Fruit fly (Drosophila melanogaster) whole organism, wandering third instar larva: ENCODE measurements around the gene CG8565.

Source experiments
- Abd-B ChIP-seq: fragments of >200 bp; optimal IDR thresholded peaks from 2 replicates; lab custom pipeline; 2017; ENCODE audit warnings: missing biosample characterization, missing genetic modification characterization
- Dfd ChIP-seq: fragments of >200 bp; optimal IDR thresholded peaks from 2 replicates; lab custom pipeline; 2017; ENCODE audit warnings: missing biosample characterization, missing genetic modification characterization
- Dif ChIP-seq: fragments of 200-275, 200-300 bp; sonication (Bioruptor generic); optimal IDR thresholded peaks from 2 replicates; lab custom pipeline; 2018; ENCODE audit warnings: missing biosample characterization, missing genetic modification characterization; ENCODE audit not compliant: partially characterized antibody
- GATAd ChIP-seq: sonication (Bioruptor generic); optimal IDR thresholded peaks from 2 replicates; lab custom pipeline; 2016; ENCODE audit warnings: missing biosample characterization, missing genetic modification characterization
- HLH106 ChIP-seq: fragments of 200-800 bp; optimal IDR thresholded peaks from 3 replicates; lab custom pipeline; 2019; ENCODE audit warnings: missing biosample characterization, mild to moderate bottlenecking, missing genetic modification characterization, moderate library complexity
- Hnf4 ChIP-seq: fragments of 200-800 bp; sonication (Bioruptor generic); optimal IDR thresholded peaks from 2 replicates; lab custom pipeline; 2016; ENCODE audit warnings: missing biosample characterization, mild to moderate bottlenecking, missing genetic modification characterization
- Hr78 ChIP-seq: fragments of >200 bp; optimal IDR thresholded peaks from 2 replicates; lab custom pipeline; 2017; ENCODE audit warnings: missing biosample characterization, missing genetic modification characterization
- Hr83 ChIP-seq: fragments of 200-300 bp; sonication (Bioruptor generic); optimal IDR thresholded peaks from 2 replicates; lab custom pipeline; 2016; ENCODE audit warnings: missing biosample characterization, mild to moderate bottlenecking, missing genetic modification characterization, moderate library complexity; ENCODE audit not compliant: poor library complexity, severe bottlenecking
- Jra ChIP-seq: sonication (Bioruptor generic); optimal IDR thresholded peaks from 2 replicates; lab custom pipeline; 2016; ENCODE audit warnings: missing biosample characterization, missing genetic modification characterization
- Mio ChIP-seq: sonication (Bioruptor generic); optimal IDR thresholded peaks from 2 replicates; lab custom pipeline; 2016; ENCODE audit warnings: missing biosample characterization, missing genetic modification characterization
- Myc ChIP-seq: fragments of >200 bp; optimal IDR thresholded peaks from 2 replicates; lab custom pipeline; 2017
- N ChIP-seq: fragments of >200 bp; optimal IDR thresholded peaks from 2 replicates; lab custom pipeline; 2018; ENCODE audit warnings: missing biosample characterization, missing external identifiers, missing genetic modification characterization
- OdsH ChIP-seq: fragments of 200-800 bp; sonication (Bioruptor generic); optimal IDR thresholded peaks from 2 replicates; lab custom pipeline; 2016; ENCODE audit warnings: missing biosample characterization, mild to moderate bottlenecking, missing genetic modification characterization
- Rel ChIP-seq, 2 experiments: fragments of 200-800 bp; sonication (Bioruptor generic) in 1 of 2; optimal IDR thresholded peaks; 2 replicates in 1 of 2; 3 replicates in 1 of 2; lab custom pipeline; 2016 to 2019; ENCODE audit warnings: mild to moderate bottlenecking in 2 of 2, missing biosample characterization in 2 of 2, missing genetic modification characterization in 2 of 2, moderate library complexity in 1 of 2
- Sp1 ChIP-seq: fragments of 200-800 bp; sonication (Bioruptor generic); optimal IDR thresholded peaks from 3 replicates; lab custom pipeline; 2019; ENCODE audit warnings: missing biosample characterization, mild to moderate bottlenecking, missing genetic modification characterization, moderate library complexity
- Vsx2 ChIP-seq: fragments of 200-300, 225-300 bp; sonication (Bioruptor generic); optimal IDR thresholded peaks from 2 replicates; lab custom pipeline; 2018; ENCODE audit warnings: missing biosample characterization, missing genetic modification characterization; ENCODE audit not compliant: partially characterized antibody
- br ChIP-seq: fragments of 200-800 bp; sonication (Bioruptor generic); optimal IDR thresholded peaks from 2 replicates; lab custom pipeline; 2016; ENCODE audit warnings: missing biosample characterization, missing genetic modification characterization
- brk ChIP-seq: fragments of 200-800 bp; sonication (Bioruptor generic); optimal IDR thresholded peaks from 2 replicates; lab custom pipeline; 2016; ENCODE audit warnings: missing biosample characterization, mild to moderate bottlenecking, missing genetic modification characterization
- dl ChIP-seq, 2 experiments: fragments of 175-275, 200-275 bp in 1 of 2; fragments of 200-275 bp in 1 of 2; sonication (Bioruptor generic); optimal IDR thresholded peaks; lab custom pipeline; 2018; ENCODE audit warnings: mild to moderate bottlenecking in 2 of 2, missing biosample characterization in 2 of 2, missing genetic modification characterization in 2 of 2, moderate library complexity in 2 of 2; ENCODE audit not compliant: partially characterized antibody in 2 of 2, insufficient read depth in 1 of 2
- dmrt93B ChIP-seq: fragments of 200-800 bp; sonication (Bioruptor generic); optimal IDR thresholded peaks from 2 replicates; lab custom pipeline; 2018; ENCODE audit warnings: missing biosample characterization, mild to moderate bottlenecking, missing genetic modification characterization
- dsf ChIP-seq: sonication (Bioruptor generic); optimal IDR thresholded peaks from 2 replicates; lab custom pipeline; 2016; ENCODE audit warnings: missing biosample characterization, missing genetic modification characterization, borderline replicate concordance
- ey ChIP-seq: fragments of 200-800 bp; sonication (Bioruptor generic); optimal IDR thresholded peaks from 2 replicates; lab custom pipeline; 2016; ENCODE audit warnings: missing biosample characterization, missing genetic modification characterization
- foxo ChIP-seq, 2 experiments: fragments of 200-800 bp; sonication (Bioruptor generic); optimal IDR thresholded peaks; 2 replicates in 1 of 2; 3 replicates in 1 of 2; lab custom pipeline; 2016 to 2017; ENCODE audit warnings: missing biosample characterization in 2 of 2, missing genetic modification characterization in 2 of 2
- fru ChIP-seq: fragments of 200-800 bp; sonication (Bioruptor generic); optimal IDR thresholded peaks from 3 replicates; lab custom pipeline; 2016; ENCODE audit warnings: missing biosample characterization, mild to moderate bottlenecking, missing genetic modification characterization
- h ChIP-seq: fragments of 200-800 bp; sonication (Bioruptor generic); optimal IDR thresholded peaks from 3 replicates; lab custom pipeline; 2016; ENCODE audit warnings: missing biosample characterization, mild to moderate bottlenecking, missing genetic modification characterization
- jim ChIP-seq: fragments of 175-275, 200-325 bp; sonication (Bioruptor generic); optimal IDR thresholded peaks from 2 replicates; lab custom pipeline; 2016; ENCODE audit warnings: missing biosample characterization, mild to moderate bottlenecking, missing genetic modification characterization
- pan ChIP-seq: fragments of >200 bp; optimal IDR thresholded peaks from 2 replicates; lab custom pipeline; 2017
- psq ChIP-seq: fragments of 200-800 bp; sonication (Bioruptor generic); optimal IDR thresholded peaks from 3 replicates; lab custom pipeline; 2017; ENCODE audit warnings: missing biosample characterization, mild to moderate bottlenecking, missing genetic modification characterization, moderate library complexity
- rgr ChIP-seq: fragments of 200-800 bp; sonication (Bioruptor generic); optimal IDR thresholded peaks from 3 replicates; lab custom pipeline; 2016; ENCODE audit warnings: missing biosample characterization, mild to moderate bottlenecking, missing genetic modification characterization
- sv ChIP-seq: fragments of 200-800 bp; sonication (Bioruptor generic); optimal IDR thresholded peaks from 3 replicates; lab custom pipeline; 2016; ENCODE audit warnings: missing biosample characterization, missing genetic modification characterization
- usp ChIP-seq: fragments of >200 bp; optimal IDR thresholded peaks from 2 replicates; lab custom pipeline; 2017; ENCODE audit warnings: missing biosample characterization, missing genetic modification characterization
- woc ChIP-seq: sonication (Bioruptor generic); optimal IDR thresholded peaks from 2 replicates; lab custom pipeline; 2016; ENCODE audit warnings: missing biosample characterization, mild to moderate bottlenecking, missing genetic modification characterization

Gene CG8565

DNA sequence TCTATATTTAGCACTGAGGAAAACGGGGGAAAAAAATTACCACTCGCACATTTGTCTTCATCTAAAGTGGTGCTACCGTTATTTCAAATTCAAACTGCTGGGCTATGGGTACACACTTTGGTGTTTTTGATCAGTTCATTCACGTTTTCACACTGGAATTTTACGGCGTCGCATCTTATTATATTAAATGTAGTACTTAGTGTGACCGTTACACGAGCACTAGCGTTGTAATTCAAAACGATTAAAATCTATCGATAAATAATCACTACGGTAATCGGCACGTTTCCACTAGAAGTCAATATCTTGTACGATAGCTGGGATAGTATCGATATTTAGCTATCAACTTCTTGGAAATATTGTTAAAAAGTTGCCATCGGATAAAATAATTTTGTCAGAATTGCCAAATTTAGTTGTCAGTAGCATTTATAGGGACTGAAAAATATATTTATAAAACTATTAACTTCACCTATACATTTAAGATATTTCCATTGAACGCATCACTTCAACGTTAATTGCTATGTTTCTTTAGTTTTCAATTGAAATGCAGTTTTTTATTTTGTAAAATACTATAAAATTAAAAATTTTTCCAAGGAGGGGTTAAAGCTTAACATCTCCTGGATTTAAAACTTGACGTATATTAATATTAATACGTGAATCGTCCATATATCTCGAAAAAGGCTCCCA, 20.1 kb downstream of the CG8565 start, which contains the start of the genes CG46440 and Myb (continued):
- TF ChIP-seq OdsH (GFP tag; lab: Kevin White, UChicago) (peak; percentile 16), dl (GFP tag; optimal IDR thresholded peaks at IDR 0.05; lab: Kevin White, UChicago; ENCODE audit: insufficient read depth in 1 of 2, partially characterized antibody in 2 of 2) (no peak)

DNA sequence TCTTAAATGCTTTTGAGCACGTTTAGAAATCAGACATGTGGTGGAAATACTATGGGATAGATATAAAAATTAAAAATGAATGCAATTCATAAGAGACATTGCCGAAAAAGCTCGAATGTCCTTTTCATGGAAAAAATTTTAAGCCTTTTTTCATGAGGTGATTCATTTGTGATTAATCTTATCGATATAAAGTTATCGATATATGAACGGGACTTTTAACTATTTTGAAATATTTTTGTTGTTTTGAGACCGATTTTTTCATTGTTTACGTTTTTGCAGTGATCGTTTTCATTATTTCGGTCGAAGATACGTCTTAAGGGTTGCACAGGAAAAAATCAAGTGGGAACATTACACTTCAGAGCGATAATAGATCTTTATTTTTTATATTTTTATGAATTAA, 21.8 kb downstream of the CG8565 start, which contains the start of gene AlkB:
Gene AlkB, minus strand, starts transcription at position 101 of the 400 bp plus-strand sequence.
- TF ChIP-seq Abd-B (GFP tag; lab: Kevin White, UChicago) (no peak), ey (GFP tag; lab: Kevin White, UChicago) (no peak), sv (no peak), Vsx2 (GFP tag; lab: Kevin White, UChicago) (no peak), usp (GFP tag; lab: Kevin White, UChicago) (no peak), pan (lab: Kevin White, UChicago) (no peak), HLH106 (no peak), foxo (GFP tag; optimal IDR thresholded peaks at IDR 0.05; lab: Kevin White, UChicago) (no peak), Jra (GFP tag; lab: Kevin White, UChicago) (no peak), woc (no peak), N (GFP tag; lab: Kevin White, UChicago) (no peak), Mio (GFP tag; lab: Kevin White, UChicago) (no peak), OdsH (GFP tag; lab: Kevin White, UChicago) (no peak), Myc (lab: Kevin White, UChicago) (no peak), rgr (GFP tag; lab: Kevin White, UChicago) (no peak), Hr83 (no peak), brk (GFP tag; lab: Kevin White, UChicago) (no peak)

DNA sequence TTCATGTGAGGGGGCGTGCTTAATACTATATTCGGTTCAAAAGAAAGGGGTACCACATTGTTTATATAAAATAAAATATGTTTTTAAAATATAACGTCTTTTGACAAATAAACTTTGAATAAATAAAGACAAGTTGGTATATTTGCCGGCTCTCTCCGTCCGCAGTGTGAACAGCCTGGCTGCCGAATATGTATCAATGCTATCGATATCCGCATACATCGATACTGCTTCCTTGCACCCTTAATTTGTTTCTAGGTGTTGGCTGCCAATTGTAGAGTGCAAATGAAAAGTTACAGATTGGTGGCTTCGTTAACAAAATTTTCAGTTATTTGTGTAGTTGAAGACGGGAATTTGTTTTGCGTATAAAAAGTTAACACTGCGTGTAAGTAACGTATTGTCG, 22.2 kb downstream of the CG8565 start, which contains the start of gene Gbeta13F:
Gene Gbeta13F, plus strand, starts transcription at position 247 of the 400 bp plus-strand sequence.
- TF ChIP-seq pan (lab: Kevin White, UChicago) (no peak), HLH106 (peak; percentile 19), N (GFP tag; lab: Kevin White, UChicago) (no peak), Dif (GFP tag; lab: Kevin White, UChicago) (no peak), Hnf4 (GFP tag; lab: Kevin White, UChicago) (no peak), Hr83 (peak; percentile 20), br (no peak)
- TF ChIP-seq, all 38 proteins: peak for 2

DNA sequence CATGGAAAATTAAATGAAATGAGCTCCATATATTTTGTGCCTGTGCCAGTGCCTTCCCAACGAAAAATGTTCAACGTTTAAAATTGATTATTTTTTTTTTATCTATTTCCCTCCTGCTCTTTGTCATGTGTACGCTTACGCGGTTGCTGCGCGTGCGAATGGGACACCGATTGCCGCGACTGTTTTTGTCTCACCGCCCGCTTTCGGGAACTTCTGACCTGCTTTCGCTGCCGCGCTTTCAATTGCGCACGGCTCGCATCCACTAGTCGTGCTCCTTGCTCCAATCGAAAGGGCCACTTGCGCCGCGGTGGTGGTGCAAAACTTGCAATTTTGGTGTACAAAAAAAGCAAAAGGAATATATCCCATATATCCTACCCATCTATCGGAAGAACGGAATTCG, 22.8 kb downstream of the CG8565 start:
- no peak for TF ChIP-seq dl (GFP tag; optimal IDR thresholded peaks at IDR 0.05; lab: Kevin White, UChicago; ENCODE audit: insufficient read depth in 1 of 2, partially characterized antibody in 2 of 2)
- TF ChIP-seq Dfd (GFP tag; lab: Kevin White, UChicago) = no peak
- TF ChIP-seq Hr83 = peak; percentile 67
- TF ChIP-seq N (GFP tag; lab: Kevin White, UChicago) = no peak
- TF ChIP-seq Hnf4 (GFP tag; lab: Kevin White, UChicago) = peak; percentile 36
- peak; percentile 57 for TF ChIP-seq Sp1 (GFP tag; lab: Kevin White, UChicago)
- no peak for TF ChIP-seq Hr78 (GFP tag; lab: Kevin White, UChicago)
- TF ChIP-seq Dif (GFP tag; lab: Kevin White, UChicago) = peak; percentile 50
- TF ChIP-seq fru (GFP tag; lab: Kevin White, UChicago) = peak; percentile 27
- TF ChIP-seq jim (GFP tag; lab: Kevin White, UChicago) = peak; percentile 89
- TF ChIP-seq rgr (GFP tag; lab: Kevin White, UChicago) = peak; percentile 50
- TF ChIP-seq woc = peak; percentile 32
- peak; percentile 8 for TF ChIP-seq HLH106
- peak; percentile 23 for TF ChIP-seq psq (GFP tag; lab: Kevin White, UChicago)
- peak in 1 of 2 experiments; percentile 22 for TF ChIP-seq foxo (GFP tag; optimal IDR thresholded peaks at IDR 0.05; lab: Kevin White, UChicago)
- TF ChIP-seq OdsH (GFP tag; lab: Kevin White, UChicago) = peak; percentile 35
- peak; percentile 21 for TF ChIP-seq Rel (GFP tag; optimal IDR thresholded peaks at IDR 0.05; lab: Kevin White, UChicago)
- peak; percentile 61 for TF ChIP-seq Rel (tag; optimal IDR thresholded peaks at IDR 0.05; lab: Kevin White, UChicago)
- TF ChIP-seq h (GFP tag; lab: Kevin White, UChicago) = peak; percentile 46
- TF ChIP-seq, all 38 proteins: peak for 14

DNA sequence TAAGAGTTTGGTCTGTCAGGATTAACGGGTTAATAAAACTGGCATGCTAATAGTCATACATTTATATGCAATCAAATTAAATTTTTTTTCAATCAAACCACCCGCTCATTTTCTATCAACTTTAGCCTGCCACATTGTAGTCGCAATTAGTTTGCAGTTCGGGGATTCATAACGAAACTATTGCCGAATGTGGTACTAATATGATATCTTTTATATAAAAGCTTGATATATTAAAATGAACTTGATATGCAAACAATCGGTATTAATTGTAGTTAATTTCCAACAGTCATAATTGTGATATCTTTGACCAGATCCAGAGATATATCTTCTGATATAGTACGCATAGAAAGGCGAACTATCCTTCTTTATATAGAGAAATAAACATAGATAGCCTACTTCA, 28.4 kb downstream of the CG8565 start:
- TF ChIP-seq Hnf4 (GFP tag; lab: Kevin White, UChicago) (no peak), jim (GFP tag; lab: Kevin White, UChicago) (no peak), dsf (no peak), h (GFP tag; lab: Kevin White, UChicago) (no peak), woc (no peak), GATAd (no peak), dmrt93B (GFP tag; lab: Kevin White, UChicago) (no peak)
